Worm (Caenorhabditis elegans) whole organism, mixed stage, embryonic: Measurements from ENCODE around the gene tsp-16.

Source experiments
- elt-1 ChIP-seq: sonication (generic microtip); optimal IDR thresholded peaks from 2 replicates; lab custom pipeline; 2017; ENCODE audit warnings: missing genetic modification characterization, mild to moderate bottlenecking, missing compliant biosample characterization, antibody characterized with exemption, moderate library complexity, borderline replicate concordance; ENCODE audit not compliant: insufficient read depth
- mep-1 ChIP-seq: fragments of 150-350 bp; optimal IDR thresholded peaks from 2 replicates; lab custom pipeline; 2017; ENCODE audit warnings: missing biosample characterization, missing genetic modification reagents, missing genetic modification characterization, inconsistent platforms
- nhr-76 ChIP-seq: sonication (generic microtip); optimal IDR thresholded peaks from 2 replicates; lab custom pipeline; 2017; ENCODE audit warnings: missing biosample characterization, missing genetic modification characterization
- sem-2 ChIP-seq: fragments of 200-800 bp; sonication (Bioruptor generic); optimal IDR thresholded peaks from 2 replicates; lab custom pipeline; 2018; ENCODE audit warnings: mild to moderate bottlenecking, missing genetic modification characterization, missing compliant biosample characterization
- snpc-4 ChIP-seq: fragments of 150-350 bp; optimal IDR thresholded peaks from 2 replicates; lab custom pipeline; 2014; ENCODE audit warnings: missing biosample characterization, missing genetic modification characterization
- unc-39 ChIP-seq: fragments of 150-350 bp; optimal IDR thresholded peaks from 2 replicates; lab custom pipeline; 2014; ENCODE audit warnings: missing biosample characterization, missing genetic modification characterization
- unc-62 ChIP-seq: fragments of 150-350 bp; optimal IDR thresholded peaks from 2 replicates; lab custom pipeline; 2014; ENCODE audit warnings: missing biosample characterization, missing genetic modification reagents, missing genetic modification characterization

DNA sequence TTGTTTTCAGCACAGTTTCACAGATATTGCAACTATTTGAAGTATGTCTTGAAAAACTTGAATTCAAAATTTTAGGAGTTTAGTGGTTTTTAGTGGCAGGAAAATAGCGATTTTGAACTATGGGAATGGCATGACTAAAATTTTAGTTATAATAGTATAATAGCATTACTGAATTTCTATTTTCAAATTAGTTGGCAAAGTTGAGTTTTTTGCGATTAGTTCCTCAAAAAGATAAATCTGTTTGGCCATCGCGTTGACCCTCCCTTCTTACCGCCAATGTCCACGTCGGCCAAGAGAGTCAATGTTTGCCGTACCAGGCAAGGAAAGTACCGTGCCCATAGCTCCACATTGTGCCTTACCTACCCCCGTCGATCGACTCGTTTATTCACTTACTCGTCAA, 5.0 kb downstream of the tsp-16 start, which contains the start of gene ugt-57:
- TF ChIP-seq elt-1 (tag; lab: Kevin White, UChicago) (no peak), mep-1 (no peak), nhr-76 (tag; lab: Kevin White, UChicago) (no peak), unc-39 (tag; lab: Kevin White, UChicago) (no peak), snpc-4 (no peak), sem-2 (GFP tag; lab: Kevin White, UChicago) (no peak), unc-62 (GFP tag; lab: Kevin White, UChicago) (no peak)
